Worm (Caenorhabditis elegans) whole organism, L1 larva: ENCODE data around the gene C09B9.4.

ENCODE experiments used
- aha-1 ChIP-seq: fragments of 150-350 bp; optimal IDR thresholded peaks from 2 replicates; lab custom pipeline; 2014; ENCODE audit warnings: missing biosample characterization, missing genetic modification characterization
- aly-2 ChIP-seq: fragments of 150-350 bp; optimal IDR thresholded peaks from 2 replicates; lab custom pipeline; 2014; ENCODE audit warnings: missing biosample characterization, missing genetic modification characterization
- ceh-63 ChIP-seq: fragments of 200-800 bp; sonication (Bioruptor generic); optimal IDR thresholded peaks from 2 replicates; lab custom pipeline; 2018; ENCODE audit warnings: mild to moderate bottlenecking, missing genetic modification characterization, missing compliant biosample characterization
- dpl-1 ChIP-seq, 3 experiments: fragments of 150-350 bp in 2 of 3; sonication (generic microtip) in 1 of 3; optimal IDR thresholded peaks; 2 replicates each; lab custom pipeline; 2014 to 2017; ENCODE audit warnings: missing biosample characterization in 3 of 3, missing genetic modification characterization in 3 of 3, missing genetic modification reagents in 3 of 3
- efl-1 ChIP-seq, 4 experiments: fragments of 150-350 bp; optimal IDR thresholded peaks in 3 of 4; peaks in 1 of 4; 1 replicate in 1 of 4; 2 replicates in 3 of 4; lab custom pipeline; 2014; ENCODE audit warnings: missing biosample characterization in 2 of 4, missing genetic modification characterization in 2 of 4, missing genetic modification reagents in 2 of 4
- elt-3 ChIP-seq, 6 experiments: fragments of 150-350 bp in 1 of 6; sonication (generic microtip); optimal IDR thresholded peaks; 2 replicates each; lab custom pipeline; 2017 to 2018; ENCODE audit warnings: missing biosample characterization in 6 of 6, missing genetic modification characterization in 6 of 6, inconsistent platforms in 1 of 6
- lin-13 ChIP-seq: fragments of 150-350 bp; optimal IDR thresholded peaks from 2 replicates; lab custom pipeline; 2014; ENCODE audit warnings: missing biosample characterization, missing genetic modification reagents, missing genetic modification characterization
- lin-35 ChIP-seq, 2 experiments: fragments of 150-350 bp; optimal IDR thresholded peaks; 2 replicates each; lab custom pipeline; 2014; ENCODE audit warnings: missing biosample characterization in 2 of 2, missing genetic modification characterization in 2 of 2, missing genetic modification reagents in 2 of 2
- nhr-12 ChIP-seq: sonication (generic microtip); optimal IDR thresholded peaks from 2 replicates; lab custom pipeline; 2017; ENCODE audit warnings: missing biosample characterization, missing genetic modification characterization
- snu-23 ChIP-seq: sonication (generic microtip); optimal IDR thresholded peaks from 2 replicates; lab custom pipeline; 2016; ENCODE audit warnings: missing genetic modification characterization, missing compliant biosample characterization
- tbx-2 ChIP-seq: sonication (generic microtip); optimal IDR thresholded peaks from 2 replicates; lab custom pipeline; 2016; ENCODE audit warnings: missing genetic modification characterization, missing compliant biosample characterization
- unc-30 ChIP-seq: sonication (generic microtip); optimal IDR thresholded peaks from 2 replicates; lab custom pipeline; 2017; ENCODE audit warnings: missing biosample characterization, missing genetic modification characterization
- unc-62 ChIP-seq: fragments of 150-350 bp; optimal IDR thresholded peaks from 2 replicates; lab custom pipeline; 2014; ENCODE audit warnings: missing biosample characterization, missing genetic modification reagents, missing genetic modification characterization
- zag-1 ChIP-seq: fragments of 150-350 bp; optimal IDR thresholded peaks from 2 replicates; lab custom pipeline; 2014; ENCODE audit warnings: missing biosample characterization, missing genetic modification characterization

ce11 chrIV:5060984-5061383 is 27.8 kb upstream of the C09B9.4 start, which contains the start of gene C09B9.7:
- TF ChIP-seq nhr-12 (tag; lab: Kevin White, UChicago): no peak
- TF ChIP-seq aha-1 (tag; lab: Kevin White, UChicago): no peak
- no peak for TF ChIP-seq snu-23 (GFP tag; lab: Kevin White, UChicago)
- no peak for TF ChIP-seq unc-62 (GFP tag; lab: Kevin White, UChicago)
- TF ChIP-seq efl-1 (optimal IDR thresholded peaks at IDR 0.05; lab: Kevin White, UChicago): no peak
- no peak for TF ChIP-seq efl-1 (GFP tag; optimal IDR thresholded peaks at IDR 0.05 in 1 of 2; lab: Kevin White, UChicago)
- no peak for TF ChIP-seq lin-13 (GFP tag; lab: Kevin White, UChicago)
- TF ChIP-seq unc-30: no peak
- TF ChIP-seq ceh-63 (GFP tag; lab: Kevin White, UChicago): no peak
- TF ChIP-seq lin-35 (GFP tag; optimal IDR thresholded peaks at IDR 0.05; lab: Kevin White, UChicago): no peak
- TF ChIP-seq zag-1 (tag; lab: Kevin White, UChicago): no peak
- no peak for TF ChIP-seq aly-2 (tag; lab: Kevin White, UChicago)
- no peak for TF ChIP-seq tbx-2 (tag; lab: Kevin White, UChicago)
- no peak for TF ChIP-seq elt-3 (tag; optimal IDR thresholded peaks at IDR 0.05; lab: Kevin White, UChicago)
- no peak for TF ChIP-seq dpl-1 (GFP tag; optimal IDR thresholded peaks at IDR 0.05; lab: Kevin White, UChicago)
